Worm (Caenorhabditis elegans): ENCODE measurements around the gene T11F8.1.

T11F8.1 gene

ce11 chrIV:5469739-5470138, 9.7 kb upstream of the T11F8.1 start, which contains the start of gene rme-2 (continued):
- TF ChIP-seq bed-1 (GFP tag; IDR thresholded peaks at IDR 0.05) (no peak), hlh-26 (GFP tag; conservative IDR thresholded peaks at IDR 0.05) (no peak), nhr-90 (tag; optimal IDR thresholded peaks at IDR 0.05) (no peak), ztf-28 (GFP tag; IDR thresholded peaks at IDR 0.05) (0 out of 2 replicates have a peak, but pooled peaks have one; percentile 36), madf-8 (GFP tag; conservative IDR thresholded peaks at IDR 0.05) (peak; percentile 95), let-526 (GFP tag; IDR thresholded peaks at IDR 0.05) (no peak), Y53F4B.3 (GFP tag; IDR thresholded peaks at IDR 0.05) (no peak), sdz-38 (tag; optimal IDR thresholded peaks at IDR 0.05) (no peak), egl-44 (GFP tag; IDR thresholded peaks at IDR 0.05) (no peak), nfya-2 (GFP tag; IDR thresholded peaks at IDR 0.05) (no peak), F52B5.7 (tag; optimal IDR thresholded peaks at IDR 0.05) (no peak), egrh-3 (GFP tag; IDR thresholded peaks at IDR 0.05) (no peak), fkh-3 (tag; optimal IDR thresholded peaks at IDR 0.05) (no peak), efl-1 (GFP tag; optimal IDR thresholded peaks at IDR 0.05) (peak; percentile 99), madf-10 (tag; optimal IDR thresholded peaks at IDR 0.05) (no peak), nfya-1 (tag; optimal IDR thresholded peaks at IDR 0.05; ENCODE audit: borderline replicate concordance, insufficient read depth) (no peak), snpc-1.1 (tag; optimal IDR thresholded peaks at IDR 0.05; ENCODE audit: insufficient read depth) (peak; percentile 72), zfh-2 (GFP tag; conservative IDR thresholded peaks at IDR 0.05) (no peak), ztf-18 (tag; optimal IDR thresholded peaks at IDR 0.05) (peak; percentile 45), lir-1 (GFP tag; conservative IDR thresholded peaks at IDR 0.05) (peak; percentile 75), zim-3 (tag; optimal IDR thresholded peaks at IDR 0.05) (no peak), lsl-1 (GFP tag; optimal IDR thresholded peaks at IDR 0.05) (peak; percentile 97), him-1 (tag; optimal IDR thresholded peaks at IDR 0.05) (peak; percentile 73), repo-1 (tag; optimal IDR thresholded peaks at IDR 0.05) (no peak), T26A5.8 (tag; optimal IDR thresholded peaks at IDR 0.05) (no peak), lin-35 (GFP tag; optimal IDR thresholded peaks at IDR 0.05) (peak in 1 of 3 experiments; percentile 82), F49E8.2 (tag; optimal IDR thresholded peaks at IDR 0.05; ENCODE audit: insufficient read depth) (peak; percentile 90), hsf-1 (GFP tag; IDR thresholded peaks at IDR 0.05) (peak; percentile 83), xnd-1 (tag; optimal IDR thresholded peaks at IDR 0.05) (peak; percentile 98), ekl-4 (GFP tag; IDR thresholded peaks at IDR 0.05) (peak; percentile 71; the same call in 1 of the 2 replicates), akir-1 (GFP tag; optimal IDR thresholded peaks at IDR 0.05) (no peak), T07F8.4 (tag; optimal IDR thresholded peaks at IDR 0.05) (no peak), chd-7 (tag; optimal IDR thresholded peaks at IDR 0.05) (no peak), mcd-1 (GFP tag; IDR thresholded peaks at IDR 0.05) (peak; percentile 65), let-607 (tag; optimal IDR thresholded peaks at IDR 0.05) (no peak), F57C9.4 (tag; optimal IDR thresholded peaks at IDR 0.05) (no peak), attf-6 (GFP tag; IDR thresholded peaks at IDR 0.05) (peak; percentile 83), F55B11.4 (tag; optimal IDR thresholded peaks at IDR 0.05; ENCODE audit: borderline replicate concordance, insufficient read depth) (no peak), ets-4 (GFP tag; optimal IDR thresholded peaks at IDR 0.05) (no peak), lin-26 (GFP tag; IDR thresholded peaks at IDR 0.05) (no peak), F23B12.7 (tag; optimal IDR thresholded peaks at IDR 0.05; ENCODE audit: insufficient read depth) (no peak), ceh-91 (GFP tag; IDR thresholded peaks at IDR 0.05) (peak; percentile 95), attf-5 (GFP tag; optimal IDR thresholded peaks at IDR 0.05) (no peak), nfyb-1 (GFP tag; IDR thresholded peaks at IDR 0.05) (peak; percentile 50; the same call in 1 of the 2 replicates), Y79H2A.3 (GFP tag; conservative IDR thresholded peaks at IDR 0.05) (no peak), rcor-1 (GFP tag; IDR thresholded peaks at IDR 0.05) (peak; percentile 80), ceh-79 (tag; optimal IDR thresholded peaks at IDR 0.05) (no peak), hmg-20 (GFP tag; IDR thresholded peaks at IDR 0.05) (0 out of 2 replicates have a peak, but pooled peaks have one; percentile 6)

Measured in whole organism, young adult.